Worm (Caenorhabditis elegans): ENCODE results near the gene F59A6.4.
A peak's percentile ranks its signal among the peaks of the same experiment; 100 is the strongest.

Gene F59A6.4

ce11 chrII:4981682-4982404 lies 23.0 kb upstream of the F59A6.4 start:
- TF ChIP-seq ceh-13 (GFP tag; optimal IDR thresholded peaks at IDR 0.05): no peak
- no peak for TF ChIP-seq hnd-1 (tag; optimal IDR thresholded peaks at IDR 0.05)
- TF ChIP-seq tbx-11 (GFP tag; IDR thresholded peaks at IDR 0.05): no peak
- no peak for TF ChIP-seq pes-1 (GFP tag; IDR thresholded peaks at IDR 0.05)

ce11 chrII:4984151-4984550 lies 20.7 kb upstream of the F59A6.4 start:
- no peak for TF ChIP-seq pes-1 (GFP tag; IDR thresholded peaks at IDR 0.05)
- TF ChIP-seq hmg-4 (GFP tag; optimal IDR thresholded peaks at IDR 0.05): no peak
- TF ChIP-seq ets-7 (tag; optimal IDR thresholded peaks at IDR 0.05): no peak
- TF ChIP-seq hmbx-1 (tag; optimal IDR thresholded peaks at IDR 0.05): no peak
- no peak for TF ChIP-seq tbx-37 (GFP tag; conservative IDR thresholded peaks at IDR 0.05)
- no peak for TF ChIP-seq aly-1 (tag; optimal IDR thresholded peaks at IDR 0.05)
- TF ChIP-seq ceh-13 (GFP tag; optimal IDR thresholded peaks at IDR 0.05): no peak
- TF ChIP-seq tbx-11 (GFP tag; IDR thresholded peaks at IDR 0.05): no peak
- no peak for TF ChIP-seq tra-4 (tag; optimal IDR thresholded peaks at IDR 0.05)
- TF ChIP-seq scrt-1 (GFP tag; IDR thresholded peaks at IDR 0.05): no peak
- TF ChIP-seq ceh-36 (tag; optimal IDR thresholded peaks at IDR 0.05): no peak
- no peak for TF ChIP-seq flt-1 (GFP tag; IDR thresholded peaks at IDR 0.05)
- TF ChIP-seq F13C5.2 (tag; optimal IDR thresholded peaks at IDR 0.05): no peak
- no peak for TF ChIP-seq ama-1 (optimal IDR thresholded peaks at IDR 0.05)
- TF ChIP-seq sea-1 (GFP tag; conservative IDR thresholded peaks at IDR 0.05): no peak
- no peak for TF ChIP-seq hnd-1 (tag; optimal IDR thresholded peaks at IDR 0.05)

- TF ChIP-seq hmg-4 (GFP tag; optimal IDR thresholded peaks at IDR 0.05) (no peak), hnd-1 (tag; optimal IDR thresholded peaks at IDR 0.05) (no peak), ceh-36 (tag; optimal IDR thresholded peaks at IDR 0.05) (no peak), hmbx-1 (tag; optimal IDR thresholded peaks at IDR 0.05) (no peak), ets-7 (tag; optimal IDR thresholded peaks at IDR 0.05) (no peak), tra-4 (tag; optimal IDR thresholded peaks at IDR 0.05) (no peak), ceh-13 (GFP tag; optimal IDR thresholded peaks at IDR 0.05) (no peak), tbx-11 (GFP tag; IDR thresholded peaks at IDR 0.05) (no peak), B0310.2 (tag; optimal IDR thresholded peaks at IDR 0.05) (no peak), sea-1 (GFP tag; conservative IDR thresholded peaks at IDR 0.05) (no peak), F13C5.2 (tag; optimal IDR thresholded peaks at IDR 0.05) (no peak), pes-1 (GFP tag; IDR thresholded peaks at IDR 0.05) (no peak), aly-1 (tag; optimal IDR thresholded peaks at IDR 0.05) (no peak), scrt-1 (GFP tag; IDR thresholded peaks at IDR 0.05) (no peak), tbx-37 (GFP tag; conservative IDR thresholded peaks at IDR 0.05) (no peak)
Measured at ce11 chrII:4985961-4986503, 18.8 kb upstream of the F59A6.4 start.

- TF ChIP-seq ceh-36 (tag; optimal IDR thresholded peaks at IDR 0.05) (peak; percentile 30), ama-1 (optimal IDR thresholded peaks at IDR 0.05) (no peak)
Measured at ce11 chrII:4986664-4987063, 18.2 kb upstream of the F59A6.4 start.

- TF ChIP-seq ceh-36 (tag; optimal IDR thresholded peaks at IDR 0.05) (no peak), tbx-11 (GFP tag; IDR thresholded peaks at IDR 0.05) (no peak), B0310.2 (tag; optimal IDR thresholded peaks at IDR 0.05) (no peak), pes-1 (GFP tag; IDR thresholded peaks at IDR 0.05) (no peak), ets-7 (tag; optimal IDR thresholded peaks at IDR 0.05) (no peak), scrt-1 (GFP tag; IDR thresholded peaks at IDR 0.05) (no peak), tra-4 (tag; optimal IDR thresholded peaks at IDR 0.05) (no peak), ceh-13 (GFP tag; optimal IDR thresholded peaks at IDR 0.05) (no peak), flt-1 (GFP tag; IDR thresholded peaks at IDR 0.05) (no peak), sea-1 (GFP tag; conservative IDR thresholded peaks at IDR 0.05) (no peak), aly-1 (tag; optimal IDR thresholded peaks at IDR 0.05) (no peak), ama-1 (optimal IDR thresholded peaks at IDR 0.05) (no peak)
Measured at ce11 chrII:4987257-4987656, 17.6 kb upstream of the F59A6.4 start.

- TF ChIP-seq aly-1 (tag; optimal IDR thresholded peaks at IDR 0.05) (no peak), hmg-4 (GFP tag; optimal IDR thresholded peaks at IDR 0.05) (no peak), ceh-13 (GFP tag; optimal IDR thresholded peaks at IDR 0.05) (no peak), flt-1 (GFP tag; IDR thresholded peaks at IDR 0.05) (no peak), ama-1 (optimal IDR thresholded peaks at IDR 0.05) (no peak), ets-7 (tag; optimal IDR thresholded peaks at IDR 0.05) (no peak), scrt-1 (GFP tag; IDR thresholded peaks at IDR 0.05) (no peak), F13C5.2 (tag; optimal IDR thresholded peaks at IDR 0.05) (no peak), pes-1 (GFP tag; IDR thresholded peaks at IDR 0.05) (no peak), hmbx-1 (tag; optimal IDR thresholded peaks at IDR 0.05) (no peak), B0310.2 (tag; optimal IDR thresholded peaks at IDR 0.05) (no peak), tbx-37 (GFP tag; conservative IDR thresholded peaks at IDR 0.05) (no peak), sea-1 (GFP tag; conservative IDR thresholded peaks at IDR 0.05) (no peak), tbx-11 (GFP tag; IDR thresholded peaks at IDR 0.05) (no peak), ceh-36 (tag; optimal IDR thresholded peaks at IDR 0.05) (no peak)
Measured at ce11 chrII:4989802-4990201, 15.1 kb upstream of the F59A6.4 start, which contains the start of gene T27F7.12. T27F7.12 (plus strand) TSS chrII:4990102.

ce11 chrII:4992977-4993376 lies 11.9 kb upstream of the F59A6.4 start, which contains the start of gene pigb-1:
pigb-1 (minus strand) TSS chrII:4993077.
- TF ChIP-seq ceh-36 (tag; optimal IDR thresholded peaks at IDR 0.05) (no peak), aly-1 (tag; optimal IDR thresholded peaks at IDR 0.05) (no peak), pes-1 (GFP tag; IDR thresholded peaks at IDR 0.05) (no peak), tbx-37 (GFP tag; conservative IDR thresholded peaks at IDR 0.05) (no peak), tbx-11 (GFP tag; IDR thresholded peaks at IDR 0.05) (no peak), hnd-1 (tag; optimal IDR thresholded peaks at IDR 0.05) (no peak), hmbx-1 (tag; optimal IDR thresholded peaks at IDR 0.05) (no peak), ets-7 (tag; optimal IDR thresholded peaks at IDR 0.05) (no peak), flt-1 (GFP tag; IDR thresholded peaks at IDR 0.05) (no peak), ama-1 (optimal IDR thresholded peaks at IDR 0.05) (no peak), scrt-1 (GFP tag; IDR thresholded peaks at IDR 0.05) (no peak), B0310.2 (tag; optimal IDR thresholded peaks at IDR 0.05) (no peak)
